Worm (Caenorhabditis elegans) whole organism, L3 larva: ENCODE results near the gene Y69A2AR.19.

Experiments used
- ZK546.5 ChIP-seq: sonication (generic microtip); optimal IDR thresholded peaks from 2 replicates; lab custom pipeline; 2017; ENCODE audit warnings: missing biosample characterization, missing genetic modification characterization
- elt-1 ChIP-seq: fragments of 150-350 bp; optimal IDR thresholded peaks from 2 replicates; lab custom pipeline; 2014; ENCODE audit warnings: missing biosample characterization, missing genetic modification characterization
- fkh-2 ChIP-seq: fragments of 150-350 bp; optimal IDR thresholded peaks from 2 replicates; lab custom pipeline; 2014; ENCODE audit warnings: missing biosample characterization, missing genetic modification reagents, missing genetic modification characterization
- nfya-1 ChIP-seq: sonication (generic microtip); optimal IDR thresholded peaks from 2 replicates; lab custom pipeline; 2017; ENCODE audit warnings: missing genetic modification characterization, mild to moderate bottlenecking, missing compliant biosample characterization, antibody characterized with exemption, moderate library complexity; ENCODE audit not compliant: insufficient read depth
- nhr-43 ChIP-seq: sonication (generic microtip); optimal IDR thresholded peaks from 2 replicates; lab custom pipeline; 2016; ENCODE audit warnings: mild to moderate bottlenecking, missing genetic modification characterization, missing compliant biosample characterization; ENCODE audit not compliant: poor library complexity, severe bottlenecking
- nhr-76 ChIP-seq: fragments of 150-350 bp; sonication (generic microtip); optimal IDR thresholded peaks from 5 replicates; lab custom pipeline; 2014; ENCODE audit warnings: missing biosample characterization, missing genetic modification characterization
- nhr-77 ChIP-seq: fragments of 150-350 bp; optimal IDR thresholded peaks from 2 replicates; lab custom pipeline; 2014; ENCODE audit warnings: missing biosample characterization, missing genetic modification characterization
- unc-39 ChIP-seq: sonication (generic microtip); optimal IDR thresholded peaks from 4 replicates; lab custom pipeline; 2017; ENCODE audit warnings: missing biosample characterization, missing genetic modification characterization
- ztf-11 ChIP-seq: fragments of 150-350 bp; optimal IDR thresholded peaks from 2 replicates; lab custom pipeline; 2014; ENCODE audit warnings: missing biosample characterization, missing genetic modification characterization

The Y69A2AR.19 gene

ce11 chrIV:2542001-2542400, 53.4 kb downstream of the Y69A2AR.19 start, which contains the start of gene sprr-3:
sprr-3 (plus strand) TSS chrIV:2542301.
- no peak for TF ChIP-seq nfya-1
- TF ChIP-seq fkh-2 (tag; lab: Kevin White, UChicago): no peak
- no peak for TF ChIP-seq nhr-43 (tag; lab: Kevin White, UChicago)
- no peak for TF ChIP-seq ZK546.5
- TF ChIP-seq elt-1 (tag; lab: Kevin White, UChicago): no peak
- no peak for TF ChIP-seq nhr-76 (tag; lab: Kevin White, UChicago)
- no peak for TF ChIP-seq ztf-11
- no peak for TF ChIP-seq nhr-77 (tag; lab: Kevin White, UChicago)
- no peak for TF ChIP-seq unc-39
